Fruit fly (Drosophila melanogaster): ENCODE measurements around the gene Hsp26.

The Hsp26 gene

dm6 chr3L:9383345-9384075, 6.3 kb upstream of the Hsp26 start, which contains the start of gene Hsp27 (continued):
- TF ChIP-seq CG1792 (GFP tag; optimal IDR thresholded peaks at IDR 0.05) (peak; percentile 92), CG4820 (GFP tag; optimal IDR thresholded peaks at IDR 0.05) (peak; percentile 98), CG31388 (GFP tag; optimal IDR thresholded peaks at IDR 0.05) (peak; percentile 96), CG17385 (GFP tag; optimal IDR thresholded peaks at IDR 0.05) (peak; percentile 94), CG10321 (GFP tag; IDR thresholded peaks at IDR 0.05) (peak; percentile 80), pho (GFP tag; optimal IDR thresholded peaks at IDR 0.05) (peak; percentile 84), exex (tag; optimal IDR thresholded peaks at IDR 0.05) (no peak), CrebB (tag; optimal IDR thresholded peaks at IDR 0.05) (peak; percentile 93), CG13894 (tag; optimal IDR thresholded peaks at IDR 0.05) (peak; percentile 93), peb (GFP tag; IDR thresholded peaks at IDR 0.05) (peak; percentile 98), C15 (GFP tag; IDR thresholded peaks at IDR 0.05) (peak; percentile 96), so (GFP tag; IDR thresholded peaks at IDR 0.05) (peak; percentile 96), MTF-1 (GFP tag; optimal IDR thresholded peaks at IDR 0.05; ENCODE audit: borderline replicate concordance) (peak; percentile 94), CG11398 (GFP tag; optimal IDR thresholded peaks at IDR 0.05) (peak; percentile 60), dpn (GFP tag; optimal IDR thresholded peaks at IDR 0.05) (peak; percentile 96 to 98), lab (GFP tag; optimal IDR thresholded peaks at IDR 0.05) (peak; percentile 99), CG10462 (GFP tag; optimal IDR thresholded peaks at IDR 0.05) (peak; percentile 95), bcd (GFP tag; optimal IDR thresholded peaks at IDR 0.05) (peak; percentile 99), CG7839 (tag; optimal IDR thresholded peaks at IDR 0.05) (peak; percentile 99), psq (GFP tag; optimal IDR thresholded peaks at IDR 0.05) (peak; percentile 92), Hmx (GFP tag; optimal IDR thresholded peaks at IDR 0.05) (peak; percentile 83), abd-A (tag; optimal IDR thresholded peaks at IDR 0.05) (peak; percentile 64), Ravus (GFP tag; IDR thresholded peaks at IDR 0.05) (peak; percentile 95), CG12299 (tag; optimal IDR thresholded peaks at IDR 0.05) (peak; percentile 96), CHES-1-like (GFP tag; optimal IDR thresholded peaks at IDR 0.05) (peak; percentile 83), Atf6 (GFP tag; IDR thresholded peaks at IDR 0.05) (peak; percentile 97), tup (GFP tag; optimal IDR thresholded peaks at IDR 0.05) (peak; percentile 93), nerfin-2 (GFP tag; IDR thresholded peaks at IDR 0.05; ENCODE audit: partially characterized antibody) (peak; percentile 48; the same call in 1 of the 2 replicates), CG11093 (GFP tag; IDR thresholded peaks at IDR 0.05) (peak; percentile 98), ap (GFP tag; IDR thresholded peaks at IDR 0.05) (peak; percentile 95), Usf (GFP tag; optimal IDR thresholded peaks at IDR 0.05) (peak; percentile 96), CG14441 (GFP tag; IDR thresholded peaks at IDR 0.05) (peak; percentile 99), CG33557 (GFP tag; optimal IDR thresholded peaks at IDR 0.05) (peak; percentile 74), z (GFP tag; IDR thresholded peaks at IDR 0.05) (peak; percentile 78; the same call in 2 of the 3 replicates), CG1529 (GFP tag; optimal IDR thresholded peaks at IDR 0.05) (peak; percentile 98), knrl (GFP tag; IDR thresholded peaks at IDR 0.05; ENCODE audit: partially characterized antibody) (peak; percentile 48; the same call in 2 of the 3 replicates), ewg (GFP tag; optimal IDR thresholded peaks at IDR 0.05) (peak; percentile 97), Hr3 (GFP tag; optimal IDR thresholded peaks at IDR 0.05) (peak; percentile 98), nau (GFP tag; optimal IDR thresholded peaks at IDR 0.05) (peak; percentile 99), wor (GFP tag; IDR thresholded peaks at IDR 0.05) (peak; percentile 97), CG15269 (tag; optimal IDR thresholded peaks at IDR 0.05) (peak; percentile 97), CG30020 (tag; optimal IDR thresholded peaks at IDR 0.05) (peak; percentile 79), CG17612 (GFP tag; IDR thresholded peaks at IDR 0.05) (peak; percentile 96), CG32772 (GFP tag; IDR thresholded peaks at IDR 0.05) (peak; percentile 99), fd3F (GFP tag; optimal IDR thresholded peaks at IDR 0.05) (peak; percentile 94), CG12071 (GFP tag; optimal IDR thresholded peaks at IDR 0.05) (peak; percentile 97), Meics (GFP tag; optimal IDR thresholded peaks at IDR 0.05) (peak; percentile 98), CG17359 (tag; optimal IDR thresholded peaks at IDR 0.05) (peak; percentile 99), croc (GFP tag; conservative IDR thresholded peaks at IDR 0.05) (peak; percentile 98)
